Worm (Caenorhabditis elegans) whole organism, mixed stage, embryonic: ENCODE measurements around the gene F38A1.15.

Experiments used
- M03D4.4 ChIP-seq: sonication (generic microtip); optimal IDR thresholded peaks from 2 replicates; lab custom pipeline; 2017; ENCODE audit warnings: mild to moderate bottlenecking, missing genetic modification characterization, missing compliant biosample characterization
- bed-3 ChIP-seq: fragments of 200-800 bp; sonication (Bioruptor generic); optimal IDR thresholded peaks from 3 replicates; lab custom pipeline; 2018; ENCODE audit warnings: mild to moderate bottlenecking, missing genetic modification characterization, moderate library complexity, missing compliant biosample characterization
- blmp-1 ChIP-seq: fragments of 150-350 bp; optimal IDR thresholded peaks from 2 replicates; lab custom pipeline; 2014; ENCODE audit warnings: missing biosample characterization, missing genetic modification characterization
- ceh-43 ChIP-seq: fragments of 200-800 bp; sonication (Bioruptor generic); optimal IDR thresholded peaks from 2 replicates; lab custom pipeline; 2018; ENCODE audit warnings: mild to moderate bottlenecking, missing genetic modification characterization, moderate library complexity, missing compliant biosample characterization
- ceh-83 ChIP-seq: fragments of 200-800 bp; sonication (Bioruptor generic); optimal IDR thresholded peaks from 2 replicates; lab custom pipeline; 2018; ENCODE audit warnings: mild to moderate bottlenecking, missing genetic modification characterization, missing compliant biosample characterization
- ces-1 ChIP-seq: fragments of 150-350 bp; optimal IDR thresholded peaks from 2 replicates; lab custom pipeline; 2014; ENCODE audit warnings: missing biosample characterization, missing genetic modification reagents, missing genetic modification characterization
- cnd-1 ChIP-seq: fragments of 200-800 bp; sonication (Bioruptor generic); optimal IDR thresholded peaks from 2 replicates; lab custom pipeline; 2018; ENCODE audit warnings: mild to moderate bottlenecking, missing genetic modification characterization, missing compliant biosample characterization
- drap-1 ChIP-seq: fragments of 200-800 bp; sonication (Bioruptor generic); optimal IDR thresholded peaks from 3 replicates; lab custom pipeline; 2018; ENCODE audit warnings: mild to moderate bottlenecking, missing genetic modification characterization, missing compliant biosample characterization
- elt-1 ChIP-seq: sonication (generic microtip); optimal IDR thresholded peaks from 2 replicates; lab custom pipeline; 2017; ENCODE audit warnings: missing genetic modification characterization, mild to moderate bottlenecking, missing compliant biosample characterization, antibody characterized with exemption, moderate library complexity, borderline replicate concordance; ENCODE audit not compliant: insufficient read depth
- elt-3 ChIP-seq: fragments of 150-350 bp; optimal IDR thresholded peaks from 2 replicates; lab custom pipeline; 2014; ENCODE audit warnings: missing biosample characterization, missing genetic modification characterization
- ham-2 ChIP-seq: fragments of 200-800 bp; sonication (Bioruptor generic); optimal IDR thresholded peaks from 2 replicates; lab custom pipeline; 2018; ENCODE audit warnings: mild to moderate bottlenecking, missing genetic modification characterization, missing compliant biosample characterization
- hlh-1 ChIP-seq: fragments of 150-350 bp; optimal IDR thresholded peaks from 2 replicates; lab custom pipeline; 2014; ENCODE audit warnings: missing biosample characterization, missing genetic modification reagents, missing genetic modification characterization
- lin-13 ChIP-seq: fragments of 150-350 bp; optimal IDR thresholded peaks from 2 replicates; lab custom pipeline; 2014; ENCODE audit warnings: missing biosample characterization, missing genetic modification characterization
- mab-5 ChIP-seq: fragments of 150-350 bp; optimal IDR thresholded peaks from 2 replicates; lab custom pipeline; 2014; ENCODE audit warnings: missing biosample characterization, missing genetic modification characterization
- mls-2 ChIP-seq: sonication (generic microtip); optimal IDR thresholded peaks from 2 replicates; lab custom pipeline; 2016; ENCODE audit warnings: mild to moderate bottlenecking, missing genetic modification characterization, moderate library complexity, missing compliant biosample characterization
- nhr-12 ChIP-seq: fragments of 150-350 bp; optimal IDR thresholded peaks from 2 replicates; lab custom pipeline; 2014; ENCODE audit warnings: missing biosample characterization, missing genetic modification characterization
- nhr-2 ChIP-seq: fragments of 150-350 bp; optimal IDR thresholded peaks from 2 replicates; lab custom pipeline; 2014; ENCODE audit warnings: missing biosample characterization, missing genetic modification characterization
- nhr-237 ChIP-seq: fragments of 150-350 bp; optimal IDR thresholded peaks from 2 replicates; lab custom pipeline; 2014; ENCODE audit warnings: missing biosample characterization, missing genetic modification characterization
- nhr-28 ChIP-seq: fragments of 150-350 bp; optimal IDR thresholded peaks from 2 replicates; lab custom pipeline; 2014; ENCODE audit warnings: missing biosample characterization, missing genetic modification characterization
- nhr-76 ChIP-seq: sonication (generic microtip); optimal IDR thresholded peaks from 2 replicates; lab custom pipeline; 2017; ENCODE audit warnings: missing biosample characterization, missing genetic modification characterization
- pha-4 ChIP-seq: fragments of 150-350 bp; optimal IDR thresholded peaks from 2 replicates; lab custom pipeline; 2018; ENCODE audit warnings: missing biosample characterization, missing genetic modification reagents, missing genetic modification characterization
- sem-2 ChIP-seq: fragments of 200-800 bp; sonication (Bioruptor generic); optimal IDR thresholded peaks from 2 replicates; lab custom pipeline; 2018; ENCODE audit warnings: mild to moderate bottlenecking, missing genetic modification characterization, missing compliant biosample characterization
- snpc-4 ChIP-seq: fragments of 150-350 bp; optimal IDR thresholded peaks from 2 replicates; lab custom pipeline; 2014; ENCODE audit warnings: missing biosample characterization, missing genetic modification characterization
- sptf-1 ChIP-seq: sonication (generic microtip); optimal IDR thresholded peaks from 2 replicates; lab custom pipeline; 2017; ENCODE audit warnings: mild to moderate bottlenecking, missing genetic modification characterization, moderate library complexity, missing compliant biosample characterization
- tbx-8 ChIP-seq: fragments of 200-800 bp; sonication (Bioruptor generic); optimal IDR thresholded peaks from 2 replicates; lab custom pipeline; 2018; ENCODE audit warnings: mild to moderate bottlenecking, missing genetic modification characterization, moderate library complexity, missing compliant biosample characterization
- unc-120 ChIP-seq: sonication (generic microtip); optimal IDR thresholded peaks from 2 replicates; lab custom pipeline; 2017; ENCODE audit warnings: missing genetic modification characterization, missing compliant biosample characterization; ENCODE audit not compliant: poor library complexity, severe bottlenecking
- unc-39 ChIP-seq: fragments of 150-350 bp; optimal IDR thresholded peaks from 2 replicates; lab custom pipeline; 2014; ENCODE audit warnings: missing biosample characterization, missing genetic modification characterization
- unc-62 ChIP-seq: fragments of 150-350 bp; optimal IDR thresholded peaks from 2 replicates; lab custom pipeline; 2014; ENCODE audit warnings: missing biosample characterization, missing genetic modification reagents, missing genetic modification characterization
- zip-8 ChIP-seq: fragments of 150-350 bp; optimal IDR thresholded peaks from 2 replicates; lab custom pipeline; 2014; ENCODE audit warnings: missing biosample characterization, missing genetic modification characterization
- ztf-11 ChIP-seq: fragments of 150-350 bp; optimal IDR thresholded peaks from 2 replicates; lab custom pipeline; 2014; ENCODE audit warnings: missing biosample characterization, missing genetic modification characterization

The F38A1.15 gene

ce11 chrIV:1225596-1226232 is 17.5 kb downstream of the F38A1.15 start, which contains the start of gene W09G12.8:
Gene W09G12.8 (plus strand): TSS chrIV:1226182.
- TF ChIP-seq zip-8 (tag; lab: Kevin White, UChicago), result peak; percentile 0
- TF ChIP-seq elt-1 (tag; lab: Kevin White, UChicago), result no peak

ce11 chrIV:1224781-1225180 is 18.4 kb downstream of the F38A1.15 start:
- TF ChIP-seq elt-3 (tag; lab: Kevin White, UChicago), result no peak
- TF ChIP-seq ceh-83 (GFP tag; lab: Kevin White, UChicago), result no peak
- TF ChIP-seq nhr-28 (tag; lab: Kevin White, UChicago), result no peak
- no peak for TF ChIP-seq M03D4.4
- TF ChIP-seq ztf-11, result no peak
- TF ChIP-seq unc-62, result no peak
- no peak for TF ChIP-seq pha-4 (tag; lab: Kevin White, UChicago)
- TF ChIP-seq ceh-43 (GFP tag; lab: Kevin White, UChicago), result no peak
- TF ChIP-seq nhr-2 (tag; lab: Kevin White, UChicago), result no peak
- TF ChIP-seq ces-1 (GFP tag; lab: Kevin White, UChicago), result no peak
- TF ChIP-seq nhr-76 (tag; lab: Kevin White, UChicago), result no peak
- TF ChIP-seq snpc-4, result no peak
- TF ChIP-seq drap-1 (GFP tag; lab: Kevin White, UChicago), result no peak
- TF ChIP-seq lin-13 (tag; lab: Kevin White, UChicago), result no peak
- no peak for TF ChIP-seq sptf-1 (tag; lab: Kevin White, UChicago)
- TF ChIP-seq blmp-1 (tag; lab: Kevin White, UChicago), result no peak
- no peak for TF ChIP-seq tbx-8 (GFP tag; lab: Kevin White, UChicago)
- TF ChIP-seq mab-5 (tag; lab: Kevin White, UChicago), result no peak

ce11 chrIV:1221167-1221566 is 22.0 kb downstream of the F38A1.15 start, which contains the start of gene W09G12.10:
Gene W09G12.10 (minus strand): TSS chrIV:1221287.
- TF ChIP-seq bed-3 (GFP tag; lab: Kevin White, UChicago), result no peak
- TF ChIP-seq ham-2 (GFP tag; lab: Kevin White, UChicago), result peak; percentile 73
- peak; percentile 19 for TF ChIP-seq ces-1 (GFP tag; lab: Kevin White, UChicago)

- TF ChIP-seq sptf-1 (tag; lab: Kevin White, UChicago), result no peak
- no peak for TF ChIP-seq unc-120
- TF ChIP-seq nhr-28 (tag; lab: Kevin White, UChicago), result no peak
- no peak for TF ChIP-seq cnd-1 (tag; lab: Kevin White, UChicago)
- no peak for TF ChIP-seq zip-8 (tag; lab: Kevin White, UChicago)
- no peak for TF ChIP-seq nhr-12 (tag; lab: Kevin White, UChicago)
- no peak for TF ChIP-seq snpc-4
- TF ChIP-seq pha-4 (tag; lab: Kevin White, UChicago), result no peak
- TF ChIP-seq ceh-43 (GFP tag; lab: Kevin White, UChicago), result no peak
- TF ChIP-seq sem-2 (GFP tag; lab: Kevin White, UChicago), result no peak
- TF ChIP-seq hlh-1 (tag; lab: Kevin White, UChicago), result no peak
- TF ChIP-seq ces-1 (GFP tag; lab: Kevin White, UChicago), result no peak
- no peak for TF ChIP-seq blmp-1 (tag; lab: Kevin White, UChicago)
- TF ChIP-seq nhr-76 (tag; lab: Kevin White, UChicago), result no peak
- TF ChIP-seq unc-62, result no peak
Observed at ce11 chrIV:1216290-1216689, 26.9 kb downstream of the F38A1.15 start, which contains the start of gene W09G12.9. Gene W09G12.9 (plus strand): TSS chrIV:1216590.

- TF ChIP-seq M03D4.4, result no peak
- TF ChIP-seq nhr-237 (tag; lab: Kevin White, UChicago), result no peak
- no peak for TF ChIP-seq mls-2 (tag; lab: Kevin White, UChicago)
- TF ChIP-seq tbx-8 (GFP tag; lab: Kevin White, UChicago), result no peak
- no peak for TF ChIP-seq ceh-83 (GFP tag; lab: Kevin White, UChicago)
- TF ChIP-seq mab-5 (tag; lab: Kevin White, UChicago), result no peak
- no peak for TF ChIP-seq unc-39 (tag; lab: Kevin White, UChicago)
- no peak for TF ChIP-seq drap-1 (GFP tag; lab: Kevin White, UChicago)
- TF ChIP-seq, all 35 proteins: peak for 0
Observed at ce11 chrIV:1215536-1215935, 27.7 kb downstream of the F38A1.15 start.
